Worm (Caenorhabditis elegans): ENCODE measurements around the gene fbxb-77.

- no peak for TF ChIP-seq ama-1 (optimal IDR thresholded peaks at IDR 0.05)
- no peak for TF ChIP-seq aly-1 (tag; optimal IDR thresholded peaks at IDR 0.05)
- TF ChIP-seq scrt-1 (GFP tag; IDR thresholded peaks at IDR 0.05), result no peak
- no peak for TF ChIP-seq ceh-36 (tag; optimal IDR thresholded peaks at IDR 0.05)
- no peak for TF ChIP-seq tra-4 (tag; optimal IDR thresholded peaks at IDR 0.05)
- no peak for TF ChIP-seq hnd-1 (tag; optimal IDR thresholded peaks at IDR 0.05)
- TF ChIP-seq flt-1 (GFP tag; IDR thresholded peaks at IDR 0.05), result no peak
- no peak for TF ChIP-seq B0310.2 (tag; optimal IDR thresholded peaks at IDR 0.05)
- TF ChIP-seq ceh-13 (GFP tag; optimal IDR thresholded peaks at IDR 0.05), result no peak
- no peak for TF ChIP-seq sea-1 (GFP tag; conservative IDR thresholded peaks at IDR 0.05)
Observed at ce11 chrIV:4755929-4756655, at the start of gene fbxb-77, which contains the start of gene Y17G9B.11.

Data from whole organism, early embryonic.